Fruit fly (Drosophila melanogaster): ENCODE data around the gene CG9922.

The CG9922 gene

DNA sequence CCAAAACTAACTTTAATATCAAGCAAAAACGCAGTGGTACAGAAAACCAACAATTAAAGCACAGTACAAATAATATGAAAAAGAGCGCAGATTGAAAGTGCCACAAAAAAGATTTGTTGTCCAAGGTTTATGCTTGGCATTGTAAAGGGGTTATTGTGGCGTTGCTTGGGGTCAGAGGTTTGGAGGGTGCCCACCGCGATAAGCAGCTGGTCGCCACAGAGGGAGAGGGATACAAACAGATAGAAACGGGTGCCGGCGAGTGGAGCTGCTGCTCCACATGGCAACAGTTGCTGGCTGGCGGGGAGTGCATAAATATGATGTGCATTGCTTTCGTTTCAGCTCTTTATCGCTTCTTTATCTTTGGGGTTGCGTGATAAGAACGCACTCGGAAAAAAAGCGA lies 24.2 kb upstream of the CG9922 start (continued):
- TF ChIP-seq Opbp (GFP tag; IDR thresholded peaks at IDR 0.05; ENCODE audit: partially characterized antibody) (no peak), CG17328 (GFP tag; IDR thresholded peaks at IDR 0.05) (no peak), sug (tag; optimal IDR thresholded peaks at IDR 0.05) (peak; percentile 12), Hr78 (GFP tag; optimal IDR thresholded peaks at IDR 0.05) (peak in 1 of 2 experiments; percentile 84), unc-4 (GFP tag; IDR thresholded peaks at IDR 0.05; ENCODE audit: partially characterized antibody) (no peak), cwo (GFP tag; optimal IDR thresholded peaks at IDR 0.05) (no peak), gt (GFP tag; IDR thresholded peaks at IDR 0.05) (no peak), D19A (tag; optimal IDR thresholded peaks at IDR 0.05) (no peak), gsb (GFP tag; IDR thresholded peaks at IDR 0.05) (no peak), Hr51 (GFP tag; optimal IDR thresholded peaks at IDR 0.05) (no peak), Adf1 (GFP tag; IDR thresholded peaks at IDR 0.05) (no peak), E2f2 (GFP tag; IDR thresholded peaks at IDR 0.05) (no peak), jing (GFP tag; optimal IDR thresholded peaks at IDR 0.05) (no peak), Oaz (GFP tag; IDR thresholded peaks at IDR 0.05) (no peak), ssp (GFP tag; IDR thresholded peaks at IDR 0.05) (no peak), Rfx (GFP tag; IDR thresholded peaks at IDR 0.05) (no peak), CG15601 (tag; optimal IDR thresholded peaks at IDR 0.05) (no peak), CG2199 (GFP tag; IDR thresholded peaks at IDR 0.05) (peak; percentile 75; the same call in 1 of the 3 replicates), HLH54F (GFP tag; optimal IDR thresholded peaks at IDR 0.05) (no peak), crp (GFP tag; optimal IDR thresholded peaks at IDR 0.05) (no peak), Ravus (GFP tag; IDR thresholded peaks at IDR 0.05) (no peak), tgo (GFP tag; IDR thresholded peaks at IDR 0.05) (no peak)

DNA sequence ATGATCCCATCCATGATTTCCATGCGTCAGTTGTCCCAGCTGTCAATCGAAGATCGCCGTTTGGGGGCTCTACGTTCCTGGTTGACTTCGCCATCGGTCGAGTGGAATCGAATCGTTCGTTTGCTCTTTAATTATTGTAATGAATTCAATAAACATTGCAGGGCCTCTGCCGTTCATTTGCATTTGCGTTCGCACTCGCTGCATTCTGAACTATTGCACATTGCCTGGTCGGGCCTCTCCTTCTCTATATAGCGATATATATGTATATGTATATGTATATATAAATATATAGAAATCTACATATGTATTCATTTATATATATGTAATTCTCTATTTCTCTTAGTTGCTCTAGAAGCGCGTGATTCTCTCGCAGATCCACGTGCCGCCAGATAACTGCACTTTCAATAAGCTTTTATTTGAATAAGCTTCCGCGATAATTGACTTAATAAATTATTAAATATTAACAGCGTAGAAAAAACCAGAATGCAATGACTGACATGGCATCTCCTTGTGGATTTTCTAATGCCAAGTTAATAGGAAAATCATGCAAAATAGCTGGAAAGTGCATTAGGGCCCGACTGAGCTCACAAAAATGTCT lies 23.6 kb upstream of the CG9922 start:
- TF ChIP-seq ro (GFP tag; IDR thresholded peaks at IDR 0.05): no peak
- no peak for TF ChIP-seq CG8388 (GFP tag; optimal IDR thresholded peaks at IDR 0.05)
- TF ChIP-seq Kr (GFP tag; optimal IDR thresholded peaks at IDR 0.05): no peak
- peak; percentile 25 for TF ChIP-seq sens (GFP tag)
- peak; percentile 32 for TF ChIP-seq Med (GFP tag)

DNA sequence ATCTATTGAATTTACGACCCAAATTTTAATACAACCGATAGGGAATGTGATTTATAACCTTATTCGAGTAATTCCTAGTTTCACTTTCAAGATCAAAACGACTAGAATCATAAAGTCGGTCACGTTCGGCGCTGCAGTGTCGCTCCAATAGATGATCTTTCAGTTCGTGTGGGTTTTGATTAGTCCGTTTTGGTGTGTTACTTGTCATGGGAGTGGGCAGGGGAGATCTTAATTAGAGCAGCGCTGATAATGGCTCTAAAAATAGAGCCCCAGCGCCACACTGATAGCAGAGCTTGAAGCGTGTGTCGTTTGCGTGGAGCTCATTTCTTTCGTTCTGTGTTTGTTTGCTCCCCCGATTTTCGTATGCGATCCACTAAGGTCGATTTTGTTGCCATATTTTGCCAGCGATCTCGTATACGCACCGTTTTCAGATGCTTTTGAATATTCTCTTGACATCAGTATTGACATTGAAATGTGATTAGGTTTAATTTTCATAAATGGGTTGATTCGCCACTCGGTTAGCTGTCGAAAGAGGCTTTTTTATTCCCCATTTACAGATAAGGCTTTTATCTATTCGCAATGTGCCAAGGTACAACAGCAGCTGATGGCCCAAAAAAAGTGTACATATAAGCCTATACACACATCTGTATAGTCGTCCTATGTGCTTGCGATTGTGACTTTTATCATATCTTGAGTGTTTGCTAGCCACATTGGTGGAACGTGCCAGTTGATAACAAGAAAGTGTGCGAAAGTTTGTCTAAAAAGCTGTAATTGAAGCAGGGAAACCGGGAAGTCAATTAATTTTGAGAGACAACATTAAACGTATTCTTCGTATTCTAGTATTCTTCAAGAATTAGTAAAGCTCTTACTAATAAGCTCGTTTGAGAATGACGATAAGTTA lies 22.6 kb upstream of the CG9922 start:
- TF ChIP-seq Lhr (GFP tag; optimal IDR thresholded peaks at IDR 0.05) (no peak), CG18011 (GFP tag; optimal IDR thresholded peaks at IDR 0.05) (no peak), NC2α (GFP tag; optimal IDR thresholded peaks at IDR 0.05) (no peak), az2 (GFP tag; optimal IDR thresholded peaks at IDR 0.05) (no peak), ERR (GFP tag; optimal IDR thresholded peaks at IDR 0.05) (peak; percentile 16), CG2678 (tag; optimal IDR thresholded peaks at IDR 0.05) (peak; percentile 21), CG43689 (GFP tag; IDR thresholded peaks at IDR 0.05) (no peak), bsh (GFP tag; optimal IDR thresholded peaks at IDR 0.05) (no peak), CG34376 (GFP tag; optimal IDR thresholded peaks at IDR 0.05) (peak; percentile 76), CG7372 (GFP tag; IDR thresholded peaks at IDR 0.05) (no peak), otp (GFP tag; IDR thresholded peaks at IDR 0.05) (no peak), Jarid2 (GFP tag; optimal IDR thresholded peaks at IDR 0.05) (no peak), CG15696 (tag; optimal IDR thresholded peaks at IDR 0.05) (no peak), CG30020 (tag; optimal IDR thresholded peaks at IDR 0.05) (no peak), Med (GFP tag) (peak; percentile 34), CG14710 (tag; optimal IDR thresholded peaks at IDR 0.05) (no peak), bbx (GFP tag; IDR thresholded peaks at IDR 0.05; ENCODE audit: partially characterized antibody) (no peak), CG13123 (GFP tag; optimal IDR thresholded peaks at IDR 0.05) (no peak), bab2 (GFP tag; optimal IDR thresholded peaks at IDR 0.05) (no peak), C15 (GFP tag; IDR thresholded peaks at IDR 0.05) (no peak), exex (tag; optimal IDR thresholded peaks at IDR 0.05) (peak; percentile 72)
